Fruit fly (Drosophila melanogaster) whole organism, embryonic: ENCODE data around the gene Rnp4F.

Experiments
- Bdp1 ChIP-seq: fragments of 200-800 bp; sonication (Bioruptor generic); optimal IDR thresholded peaks from 3 replicates; lab custom pipeline; 2016; ENCODE audit warnings: missing biosample characterization, missing genetic modification characterization
- Blimp-1 ChIP-seq: fragments of 200-800 bp; sonication (Bioruptor generic); optimal IDR thresholded peaks from 3 replicates; lab custom pipeline; 2018; ENCODE audit warnings: missing biosample characterization, missing genetic modification characterization, mild to moderate bottlenecking, moderate library complexity, missing genetic modification reagents
- CG10321 ChIP-seq: fragments of 200-800 bp; sonication (Bioruptor generic); IDR thresholded peaks from 2 replicates; pipeline ENCODE4 v1.3.6; 2022; ENCODE audit warnings: missing biosample characterization, missing genetic modification characterization
- CG11085 ChIP-seq: fragments of 200-800 bp; sonication (Bioruptor generic); IDR thresholded peaks from 2 replicates; pipeline ENCODE4 v1.3.6; 2022; ENCODE audit warnings: missing biosample characterization, missing genetic modification characterization
- CG11560 ChIP-seq: fragments of 200-800 bp; sonication (Bioruptor generic); IDR thresholded peaks from 3 replicates; pipeline ENCODE4 v1.3.6; 2022; ENCODE audit warnings: missing biosample characterization, missing genetic modification characterization
- CG12219 ChIP-seq: fragments of 200-800 bp; sonication (Bioruptor generic); optimal IDR thresholded peaks from 3 replicates; lab custom pipeline; 2018; ENCODE audit warnings: missing biosample characterization, mild to moderate bottlenecking, missing genetic modification characterization
- CG12299 ChIP-seq: fragments of 200-800 bp; sonication (Bioruptor generic); optimal IDR thresholded peaks from 2 replicates; lab custom pipeline; 2018; ENCODE audit warnings: missing biosample characterization, mild to moderate bottlenecking, missing genetic modification characterization
- CG1233 ChIP-seq: fragments of 200-800 bp; sonication (Bioruptor generic); optimal IDR thresholded peaks from 4 replicates; lab custom pipeline; 2018; ENCODE audit warnings: missing biosample characterization, mild to moderate bottlenecking, missing genetic modification characterization
- CG13424 ChIP-seq: fragments of 200-800 bp; sonication (Bioruptor generic); optimal IDR thresholded peaks from 2 replicates; lab custom pipeline; 2019; ENCODE audit warnings: missing biosample characterization, mild to moderate bottlenecking, missing genetic modification characterization, moderate library complexity
- CG17359 ChIP-seq: fragments of 200-800 bp; sonication (Bioruptor generic); optimal IDR thresholded peaks from 3 replicates; lab custom pipeline; 2018; ENCODE audit warnings: missing biosample characterization, mild to moderate bottlenecking, missing genetic modification characterization, moderate library complexity
- CG2875 ChIP-seq: fragments of 200-800 bp; sonication (Bioruptor generic); optimal IDR thresholded peaks from 2 replicates; lab custom pipeline; 2017; ENCODE audit warnings: missing biosample characterization, mild to moderate bottlenecking, missing genetic modification characterization, missing genetic modification reagents
- CG32772 ChIP-seq: fragments of 200-800 bp; sonication (Bioruptor generic); IDR thresholded peaks from 2 replicates; pipeline ENCODE4 v1.3.6; 2022; ENCODE audit warnings: missing biosample characterization, missing genetic modification characterization
- CG33213 ChIP-seq: fragments of 200-800 bp; sonication (Bioruptor generic); optimal IDR thresholded peaks from 3 replicates; lab custom pipeline; 2016; ENCODE audit warnings: missing biosample characterization, missing genetic modification characterization
- CG4424 ChIP-seq: fragments of 200-800 bp; sonication (Bioruptor generic); optimal IDR thresholded peaks from 3 replicates; lab custom pipeline; 2016; ENCODE audit warnings: missing biosample characterization, missing genetic modification characterization
- CG6175 ChIP-seq: fragments of 200-800 bp; sonication (Bioruptor generic); IDR thresholded peaks from 3 replicates; pipeline ENCODE4 v1.3.6; 2022; ENCODE audit warnings: missing biosample characterization, missing genetic modification characterization
- CG6854 ChIP-seq: fragments of 200-800 bp; sonication (Bioruptor generic); optimal IDR thresholded peaks from 3 replicates; lab custom pipeline; 2017; ENCODE audit warnings: missing biosample characterization, mild to moderate bottlenecking, missing genetic modification characterization
- CG7271 ChIP-seq: fragments of 200-800 bp; sonication (Bioruptor generic); optimal IDR thresholded peaks from 2 replicates; lab custom pipeline; 2018; ENCODE audit warnings: missing biosample characterization, mild to moderate bottlenecking, missing genetic modification characterization, moderate library complexity
- CG8281 ChIP-seq: fragments of 200-800 bp; sonication (Bioruptor generic); optimal IDR thresholded peaks from 2 replicates; lab custom pipeline; 2018; ENCODE audit warnings: missing biosample characterization, mild to moderate bottlenecking, missing genetic modification characterization, moderate library complexity
- CG8765 ChIP-seq: fragments of 200-800 bp; sonication (Bioruptor generic); IDR thresholded peaks from 2 replicates; pipeline ENCODE4 v1.3.6; 2022; ENCODE audit warnings: missing biosample characterization, missing genetic modification characterization
- D19A ChIP-seq: fragments of 200-800 bp; optimal IDR thresholded peaks from 3 replicates; lab custom pipeline; 2019; ENCODE audit warnings: missing biosample characterization, mild to moderate bottlenecking, missing genetic modification characterization, moderate library complexity
- D19B ChIP-seq: fragments of 200-800 bp; sonication (Bioruptor generic); optimal IDR thresholded peaks from 2 replicates; lab custom pipeline; 2017; ENCODE audit warnings: missing biosample characterization, mild to moderate bottlenecking, missing genetic modification characterization
- E2f2 ChIP-seq: fragments of 200-800 bp; sonication (Bioruptor generic); IDR thresholded peaks from 2 replicates; pipeline ENCODE4 v1.3.6; 2022; ENCODE audit warnings: missing biosample characterization, missing genetic modification characterization
- Fer1 ChIP-seq: fragments of 200-800 bp; sonication (Bioruptor generic); optimal IDR thresholded peaks from 2 replicates; lab custom pipeline; 2017; ENCODE audit warnings: missing biosample characterization, mild to moderate bottlenecking, missing genetic modification characterization
- Fer3 ChIP-seq: fragments of 200-800 bp; sonication (Bioruptor generic); optimal IDR thresholded peaks from 2 replicates; lab custom pipeline; 2018; ENCODE audit warnings: missing biosample characterization, mild to moderate bottlenecking, missing genetic modification characterization, moderate library complexity
- Hr51 ChIP-seq, 2 experiments: fragments of 200-800 bp; sonication (Bioruptor generic); optimal IDR thresholded peaks; 2 replicates in 1 of 2; 3 replicates in 1 of 2; lab custom pipeline; 2016 to 2018; ENCODE audit warnings: missing biosample characterization in 2 of 2, missing genetic modification characterization in 2 of 2, mild to moderate bottlenecking in 1 of 2, moderate library complexity in 1 of 2
- MESR4 ChIP-seq: fragments of 200-800 bp; sonication (Bioruptor generic); optimal IDR thresholded peaks from 2 replicates; lab custom pipeline; 2018; ENCODE audit warnings: missing biosample characterization, mild to moderate bottlenecking, missing genetic modification characterization, moderate library complexity
- NFAT ChIP-seq: fragments of 200-800 bp; sonication (Bioruptor generic); IDR thresholded peaks from 2 replicates; pipeline ENCODE4 v1.3.6; 2022; ENCODE audit warnings: missing biosample characterization, missing genetic modification characterization
- Scr ChIP-seq: fragments of 200-800 bp; sonication (Bioruptor generic); IDR thresholded peaks from 2 replicates; pipeline ENCODE4 v1.3.6; 2022; ENCODE audit warnings: missing biosample characterization, missing genetic modification characterization; ENCODE audit not compliant: partially characterized antibody
- Xbp1 ChIP-seq: fragments of 200-800 bp; sonication (Bioruptor generic); optimal IDR thresholded peaks from 3 replicates; lab custom pipeline; 2016; ENCODE audit warnings: missing biosample characterization, mild to moderate bottlenecking, missing genetic modification characterization
- abd-A ChIP-seq: fragments of 200-800 bp; sonication (Bioruptor generic); optimal IDR thresholded peaks from 3 replicates; lab custom pipeline; 2019; ENCODE audit warnings: missing biosample characterization, mild to moderate bottlenecking, missing genetic modification characterization, moderate library complexity
- ara ChIP-seq: fragments of 200-800 bp; sonication (Bioruptor generic); IDR thresholded peaks from 2 replicates; pipeline ENCODE4 v1.3.6; 2022; ENCODE audit warnings: missing biosample characterization, missing genetic modification characterization
- caup ChIP-seq: fragments of 200-800 bp; sonication (Bioruptor generic); optimal IDR thresholded peaks from 3 replicates; lab custom pipeline; 2017; ENCODE audit warnings: missing biosample characterization, mild to moderate bottlenecking, missing genetic modification characterization, moderate library complexity; ENCODE audit not compliant: severe bottlenecking
- crol ChIP-seq: fragments of 200-800 bp; sonication (Bioruptor generic); IDR thresholded peaks from 2 replicates; pipeline ENCODE4 v1.3.6; 2022; ENCODE audit warnings: missing biosample characterization, missing genetic modification characterization
- fd64A ChIP-seq: fragments of 200-800 bp; sonication (Bioruptor generic); optimal IDR thresholded peaks from 3 replicates; lab custom pipeline; 2018; ENCODE audit warnings: missing biosample characterization, mild to moderate bottlenecking, missing genetic modification characterization
- gcm ChIP-seq: fragments of 200-800 bp; sonication (Bioruptor generic); optimal IDR thresholded peaks from 2 replicates; lab custom pipeline; 2019; ENCODE audit warnings: missing biosample characterization, mild to moderate bottlenecking, missing genetic modification characterization, moderate library complexity
- gcm2 ChIP-seq: fragments of 200-800 bp; sonication (Bioruptor generic); optimal IDR thresholded peaks from 2 replicates; lab custom pipeline; 2016; ENCODE audit warnings: missing biosample characterization, missing genetic modification characterization
- gt ChIP-seq: fragments of 200-800 bp; sonication (Bioruptor generic); IDR thresholded peaks from 2 replicates; pipeline ENCODE4 v1.3.6; 2022; ENCODE audit warnings: missing biosample characterization, missing genetic modification characterization
- hkb ChIP-seq, 2 experiments: fragments of 200-800 bp in 1 of 2; fragments of >200 bp in 1 of 2; sonication (Bioruptor generic) in 1 of 2; IDR thresholded peaks in 1 of 2; optimal IDR thresholded peaks in 1 of 2; 2 replicates each; pipeline versions ENCODE4 v1.3.6 to Lab custom; 2017 to 2022; ENCODE audit warnings: missing biosample characterization in 1 of 2, missing genetic modification characterization in 1 of 2
- jing ChIP-seq: fragments of 200-800 bp; sonication (Bioruptor generic); optimal IDR thresholded peaks from 2 replicates; lab custom pipeline; 2018; ENCODE audit warnings: missing biosample characterization, mild to moderate bottlenecking, missing genetic modification characterization
- nerfin-1 ChIP-seq: fragments of 200-800 bp; sonication (Bioruptor generic); optimal IDR thresholded peaks from 3 replicates; lab custom pipeline; 2019; ENCODE audit warnings: missing biosample characterization, mild to moderate bottlenecking, missing genetic modification characterization, moderate library complexity
- org-1 ChIP-seq: fragments of 200-800 bp; sonication (Bioruptor generic); optimal IDR thresholded peaks from 2 replicates; lab custom pipeline; 2017; ENCODE audit warnings: missing biosample characterization, missing genetic modification characterization
- prd ChIP-seq, 3 experiments: fragments of >200 bp in 2 of 3; fragments of 200-800 bp in 1 of 3; sonication (Bioruptor generic) in 1 of 3; optimal IDR thresholded peaks in 2 of 3; IDR thresholded peaks in 1 of 3; 2 replicates in 2 of 3; 3 replicates in 1 of 3; pipeline versions ENCODE4 v1.3.6 to Lab custom; 2017 to 2022; ENCODE audit warnings: missing biosample characterization in 1 of 3, missing genetic modification characterization in 1 of 3
- pros ChIP-seq: fragments of 200-800 bp; sonication (Bioruptor generic); optimal IDR thresholded peaks from 3 replicates; lab custom pipeline; 2019; ENCODE audit warnings: missing biosample characterization, mild to moderate bottlenecking, missing genetic modification characterization, moderate library complexity
- sc ChIP-seq, 3 experiments: fragments of >200 bp in 2 of 3; fragments of 200-800 bp in 1 of 3; sonication (Bioruptor generic) in 1 of 3; optimal IDR thresholded peaks; 2 replicates in 2 of 3; 3 replicates in 1 of 3; lab custom pipeline; 2017; ENCODE audit warnings: mild to moderate bottlenecking in 1 of 3, missing biosample characterization in 1 of 3, missing genetic modification characterization in 1 of 3, missing genetic modification reagents in 1 of 3
- sim ChIP-seq: fragments of 200-800 bp; sonication (Bioruptor generic); IDR thresholded peaks from 2 replicates; pipeline ENCODE4 v1.3.6; 2022; ENCODE audit warnings: missing biosample characterization, missing genetic modification characterization
- sob ChIP-seq: fragments of 200-800 bp; sonication (Bioruptor generic); IDR thresholded peaks from 2 replicates; pipeline ENCODE4 v1.3.6; 2022; ENCODE audit warnings: missing biosample characterization, missing genetic modification characterization
- sug ChIP-seq: fragments of 200-800 bp; optimal IDR thresholded peaks from 2 replicates; lab custom pipeline; 2019; ENCODE audit warnings: missing biosample characterization, mild to moderate bottlenecking, missing genetic modification characterization, moderate library complexity
- trh ChIP-seq: fragments of 200-800 bp; sonication (Bioruptor generic); optimal IDR thresholded peaks from 2 replicates; lab custom pipeline; 2016; ENCODE audit warnings: missing biosample characterization, missing genetic modification characterization
- yki ChIP-seq: fragments of >200 bp; optimal IDR thresholded peaks from 3 replicates; lab custom pipeline; 2018

The Rnp4F gene

DNA sequence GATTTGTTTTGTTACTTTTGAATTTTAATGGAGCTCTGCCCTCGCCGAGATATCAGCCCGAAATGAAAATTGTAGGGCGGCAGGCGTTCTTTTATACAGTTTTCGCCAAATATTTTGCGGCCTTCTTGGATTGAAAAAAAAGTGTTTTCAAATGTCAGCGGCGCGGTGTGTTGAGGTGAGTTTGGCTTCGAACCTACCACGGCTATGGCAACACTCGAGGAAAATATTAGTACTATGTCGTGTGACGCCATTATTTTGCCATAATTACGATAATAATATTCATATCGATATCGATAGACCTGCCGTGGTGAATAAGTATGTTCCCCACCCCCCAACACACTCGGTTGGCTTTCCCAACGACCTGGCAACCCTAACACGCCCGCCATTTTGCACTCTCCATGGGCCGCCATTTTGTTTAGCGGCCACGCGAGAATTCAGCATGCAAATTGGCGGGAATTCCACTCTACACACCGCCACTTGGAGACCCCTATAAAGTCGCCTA lies 10.6 kb downstream of the Rnp4F start, which contains the start of the genes TrxT and dhd (continued):
- peak; percentile 5 for TF ChIP-seq MESR4 (GFP tag; lab: Kevin White, UChicago)
- no peak for TF ChIP-seq CG11085 (GFP tag; lab: Robert Waterston, UW)
- TF ChIP-seq D19A: no peak
- no peak for TF ChIP-seq gcm (GFP tag; lab: Kevin White, UChicago)
- no peak for TF ChIP-seq CG6175 (GFP tag; lab: Robert Waterston, UW)
- no peak; the same call in 1 of the 2 replicates for TF ChIP-seq sob (GFP tag; lab: Robert Waterston, UW)
- TF ChIP-seq CG11560 (tag; lab: Robert Waterston, UW): no peak
- TF ChIP-seq fd64A (GFP tag; lab: Kevin White, UChicago): no peak
- TF ChIP-seq E2f2: peak; percentile 89
- TF ChIP-seq D19B (GFP tag; lab: Kevin White, UChicago): no peak
- TF ChIP-seq Xbp1 (GFP tag; lab: Kevin White, UChicago): peak; percentile 31
- TF ChIP-seq CG12219 (GFP tag; lab: Kevin White, UChicago): no peak
- TF ChIP-seq CG2875 (GFP tag; lab: Kevin White, UChicago): no peak
- no peak for TF ChIP-seq CG4424
- no peak for TF ChIP-seq CG10321 (GFP tag; lab: Robert Waterston, UW)
- peak; percentile 50 for TF ChIP-seq caup (GFP tag; lab: Kevin White, UChicago)
- TF ChIP-seq gcm2: no peak
- TF ChIP-seq CG17359 (tag; lab: Kevin White, UChicago): no peak
- no peak for TF ChIP-seq Bdp1 (GFP tag; lab: Kevin White, UChicago)
- TF ChIP-seq CG33213 (GFP tag; lab: Kevin White, UChicago): peak; percentile 74
- peak; percentile 64 for TF ChIP-seq crol (GFP tag; lab: Robert Waterston, UW)
- no peak for TF ChIP-seq Blimp-1 (GFP tag; lab: Kevin White, UChicago)
- no peak for TF ChIP-seq CG8281 (tag; lab: Kevin White, UChicago)
- TF ChIP-seq Hr51 (GFP tag; optimal IDR thresholded peaks at IDR 0.05; lab: Kevin White, UChicago): no peak
- TF ChIP-seq sc (optimal IDR thresholded peaks at IDR 0.05; lab: Kevin White, UChicago): no peak
- TF ChIP-seq sc (GFP tag; optimal IDR thresholded peaks at IDR 0.05; lab: Kevin White, UChicago): no peak
- TF ChIP-seq CG13424 (tag; lab: Kevin White, UChicago): peak; percentile 6
- no peak for TF ChIP-seq pros (GFP tag; lab: Kevin White, UChicago)
- TF ChIP-seq Fer1 (GFP tag; lab: Kevin White, UChicago): peak; percentile 50
- TF ChIP-seq hkb (optimal IDR thresholded peaks at IDR 0.05; lab: Kevin White, UChicago): no peak
- peak; percentile 40; the same call in 1 of the 2 replicates for TF ChIP-seq hkb (GFP tag; IDR thresholded peaks at IDR 0.05; lab: Robert Waterston, UW)
- no peak for TF ChIP-seq CG6854 (GFP tag; lab: Kevin White, UChicago)
- TF ChIP-seq NFAT (GFP tag; lab: Robert Waterston, UW): no peak
- TF ChIP-seq abd-A (tag; lab: Kevin White, UChicago): no peak
- TF ChIP-seq org-1: no peak
- TF ChIP-seq sug: no peak
- no peak for TF ChIP-seq gt (GFP tag; lab: Robert Waterston, UW)
- TF ChIP-seq CG7271 (tag; lab: Kevin White, UChicago): no peak
- TF ChIP-seq sim (GFP tag; lab: Robert Waterston, UW): no peak
- TF ChIP-seq jing (GFP tag; lab: Kevin White, UChicago): no peak
- no peak; the same call in 1 of the 2 replicates for TF ChIP-seq CG8765 (GFP tag; lab: Robert Waterston, UW)
- TF ChIP-seq CG12299: no peak
- TF ChIP-seq CG1233 (GFP tag; lab: Kevin White, UChicago): peak; percentile 31
- no peak for TF ChIP-seq ara (GFP tag; lab: Robert Waterston, UW)
- peak; percentile 1 for TF ChIP-seq nerfin-1 (tag; lab: Kevin White, UChicago)
- peak; percentile 38 for TF ChIP-seq Scr (GFP tag; lab: Robert Waterston, UW)
- TF ChIP-seq CG32772: no peak
- no peak for TF ChIP-seq trh (GFP tag; lab: Kevin White, UChicago)
- TF ChIP-seq yki: no peak
- TF ChIP-seq prd (optimal IDR thresholded peaks at IDR 0.05; lab: Kevin White, UChicago): no peak
- peak; percentile 39; the same call in 1 of the 3 replicates for TF ChIP-seq prd (GFP tag; IDR thresholded peaks at IDR 0.05; lab: Robert Waterston, UW)
- peak; percentile 3 for TF ChIP-seq Fer3 (tag; lab: Kevin White, UChicago)
